Worm (Caenorhabditis elegans): ENCODE results near the gene ehs-1.

DNA sequence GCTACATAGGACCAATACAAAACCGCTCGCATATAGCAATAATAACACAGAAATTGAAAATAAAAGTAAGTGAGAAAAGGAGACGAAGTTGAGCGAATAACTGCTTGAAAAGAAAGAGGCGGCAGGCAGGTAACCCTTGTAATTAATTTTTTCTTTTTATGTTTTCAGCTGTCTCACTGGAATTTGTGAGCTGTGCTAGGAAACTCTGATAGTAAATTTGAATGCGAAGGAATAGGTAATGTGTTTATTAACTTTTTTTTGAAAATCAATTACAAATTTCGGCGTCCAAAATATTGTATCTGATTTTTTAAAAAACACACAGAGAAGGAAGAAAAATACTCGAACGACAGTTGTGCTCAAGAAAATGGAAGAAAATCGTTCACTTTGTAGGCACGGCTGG is 31.5 kb downstream of the ehs-1 start, which contains the start of gene H41C03.2:
- TF ChIP-seq snpc-4 (tag; optimal IDR thresholded peaks at IDR 0.05) (no peak), nhr-77 (tag; optimal IDR thresholded peaks at IDR 0.05) (no peak), ztf-4 (tag; optimal IDR thresholded peaks at IDR 0.05) (no peak), ceh-82 (tag; optimal IDR thresholded peaks at IDR 0.05) (no peak), nhr-12 (tag; optimal IDR thresholded peaks at IDR 0.05) (no peak), mdl-1 (tag; optimal IDR thresholded peaks at IDR 0.05) (no peak), nhr-10 (tag; optimal IDR thresholded peaks at IDR 0.05) (no peak), aly-2 (tag; optimal IDR thresholded peaks at IDR 0.05) (no peak), blmp-1 (tag; optimal IDR thresholded peaks at IDR 0.05; ENCODE audit: insufficient read depth) (no peak), mab-5 (tag; optimal IDR thresholded peaks at IDR 0.05) (no peak), unc-39 (tag; optimal IDR thresholded peaks at IDR 0.05) (no peak)

All from whole organism, L2 larva.